Fruit fly (Drosophila melanogaster) whole organism, embryonic: ENCODE results near the gene CG43255.

Experiments used
- Bgb ChIP-seq: fragments of 200-800 bp; sonication (Bioruptor generic); IDR thresholded peaks from 2 replicates; pipeline ENCODE4 v1.3.6; 2022; ENCODE audit warnings: missing biosample characterization, missing genetic modification characterization; ENCODE audit not compliant: partially characterized antibody
- BtbVII ChIP-seq: fragments of 200-800 bp; sonication (Bioruptor generic); optimal IDR thresholded peaks from 3 replicates; lab custom pipeline; 2017; ENCODE audit warnings: missing biosample characterization, mild to moderate bottlenecking, missing genetic modification characterization
- CG13624 ChIP-seq: fragments of 200-800 bp; sonication (Bioruptor generic); optimal IDR thresholded peaks from 2 replicates; lab custom pipeline; 2016; ENCODE audit warnings: missing biosample characterization, missing genetic modification characterization
- CG14050 ChIP-seq: fragments of 200-800 bp; sonication (Bioruptor generic); IDR thresholded peaks from 3 replicates; pipeline ENCODE4 v1.3.6; 2022; ENCODE audit warnings: missing biosample characterization, missing genetic modification characterization
- CG14860 ChIP-seq: fragments of 200-800 bp; sonication (Bioruptor generic); IDR thresholded peaks from 3 replicates; pipeline ENCODE4 v1.3.6; 2022; ENCODE audit warnings: missing biosample characterization, missing genetic modification characterization; ENCODE audit not compliant: partially characterized antibody
- CG14965 ChIP-seq: fragments of 200-800 bp; sonication (Bioruptor generic); optimal IDR thresholded peaks from 2 replicates; lab custom pipeline; 2016; ENCODE audit warnings: missing biosample characterization, missing genetic modification characterization, borderline replicate concordance
- CG1832 ChIP-seq: fragments of 200-800 bp; sonication (Bioruptor generic); optimal IDR thresholded peaks from 2 replicates; lab custom pipeline; 2017; ENCODE audit warnings: missing biosample characterization, mild to moderate bottlenecking, missing genetic modification characterization, inconsistent platforms
- CG2129 ChIP-seq: fragments of 200-800 bp; sonication (Bioruptor generic); IDR thresholded peaks from 2 replicates; pipeline ENCODE4 v1.3.6; 2022; ENCODE audit warnings: missing biosample characterization, missing genetic modification characterization; ENCODE audit not compliant: partially characterized antibody
- CG3065 ChIP-seq: fragments of 200-800 bp; sonication (Bioruptor generic); optimal IDR thresholded peaks from 2 replicates; lab custom pipeline; 2016; ENCODE audit warnings: missing biosample characterization, missing genetic modification characterization
- CG32772 ChIP-seq: fragments of 200-800 bp; sonication (Bioruptor generic); IDR thresholded peaks from 2 replicates; pipeline ENCODE4 v1.3.6; 2022; ENCODE audit warnings: missing biosample characterization, missing genetic modification characterization
- CG3995 ChIP-seq: fragments of 200-800 bp; sonication (Bioruptor generic); optimal IDR thresholded peaks from 3 replicates; lab custom pipeline; 2016; ENCODE audit warnings: missing biosample characterization, missing genetic modification characterization
- CG5953 ChIP-seq: fragments of 200-800 bp; sonication (Bioruptor generic); IDR thresholded peaks from 2 replicates; pipeline ENCODE4 v1.3.6; 2022; ENCODE audit warnings: missing biosample characterization, missing genetic modification characterization
- CG6683 ChIP-seq: fragments of 200-800 bp; sonication (Bioruptor generic); optimal IDR thresholded peaks from 2 replicates; lab custom pipeline; 2017; ENCODE audit warnings: missing biosample characterization, mild to moderate bottlenecking, missing genetic modification characterization, missing genetic modification reagents
- CG7963 ChIP-seq: fragments of 200-800 bp; sonication (Bioruptor generic); IDR thresholded peaks from 3 replicates; pipeline ENCODE4 v1.3.6; 2022; ENCODE audit warnings: missing biosample characterization, missing genetic modification characterization; ENCODE audit not compliant: partially characterized antibody
- CG9797 ChIP-seq: fragments of 200-800 bp; sonication (Bioruptor generic); optimal IDR thresholded peaks from 3 replicates; lab custom pipeline; 2018; ENCODE audit warnings: missing biosample characterization, mild to moderate bottlenecking, missing genetic modification characterization
- CG9876 ChIP-seq: fragments of 200-800 bp; sonication (Bioruptor generic); optimal IDR thresholded peaks from 2 replicates; lab custom pipeline; 2016; ENCODE audit warnings: missing biosample characterization, missing genetic modification characterization
- CG9932 ChIP-seq: fragments of 200-800 bp; sonication (Bioruptor generic); IDR thresholded peaks from 2 replicates; pipeline ENCODE4 v1.3.6; 2022; ENCODE audit warnings: missing biosample characterization, missing genetic modification characterization
- CrebB ChIP-seq: fragments of 200-800 bp; sonication (Bioruptor generic); optimal IDR thresholded peaks from 3 replicates; lab custom pipeline; 2018; ENCODE audit warnings: missing biosample characterization, mild to moderate bottlenecking, missing genetic modification characterization
- Dref ChIP-seq: fragments of 200-800 bp; sonication (Bioruptor generic); IDR thresholded peaks from 2 replicates; pipeline ENCODE4 v1.3.6; 2022; ENCODE audit warnings: missing biosample characterization, missing genetic modification characterization
- Meics ChIP-seq: fragments of 200-800 bp; sonication (Bioruptor generic); optimal IDR thresholded peaks from 2 replicates; lab custom pipeline; 2017; ENCODE audit warnings: missing biosample characterization, mild to moderate bottlenecking, missing genetic modification characterization
- Oli ChIP-seq: fragments of 200-800 bp; sonication (Bioruptor generic); optimal IDR thresholded peaks from 2 replicates; lab custom pipeline; 2018; ENCODE audit warnings: missing biosample characterization, mild to moderate bottlenecking, missing genetic modification characterization, moderate library complexity
- Opbp ChIP-seq: fragments of 200-800 bp; sonication (Bioruptor generic); IDR thresholded peaks from 3 replicates; pipeline ENCODE4 v1.3.6; 2022; ENCODE audit warnings: missing biosample characterization, missing genetic modification characterization; ENCODE audit not compliant: partially characterized antibody
- Scr ChIP-seq: fragments of 200-800 bp; sonication (Bioruptor generic); IDR thresholded peaks from 2 replicates; pipeline ENCODE4 v1.3.6; 2022; ENCODE audit warnings: missing biosample characterization, missing genetic modification characterization; ENCODE audit not compliant: partially characterized antibody
- ara ChIP-seq: fragments of 200-800 bp; sonication (Bioruptor generic); IDR thresholded peaks from 2 replicates; pipeline ENCODE4 v1.3.6; 2022; ENCODE audit warnings: missing biosample characterization, missing genetic modification characterization
- chinmo ChIP-seq: fragments of 200-800 bp; sonication (Bioruptor generic); IDR thresholded peaks from 4 replicates; pipeline ENCODE4 v1.3.6; 2022; ENCODE audit warnings: missing biosample characterization, missing genetic modification characterization; ENCODE audit not compliant: partially characterized antibody
- chn ChIP-seq: fragments of 200-800 bp; sonication (Bioruptor generic); optimal IDR thresholded peaks from 2 replicates; lab custom pipeline; 2016; ENCODE audit warnings: missing biosample characterization, missing genetic modification characterization
- dati ChIP-seq: fragments of 200-800 bp; sonication (Bioruptor generic); IDR thresholded peaks from 2 replicates; pipeline ENCODE4 v1.3.6; 2022; ENCODE audit warnings: missing biosample characterization, missing genetic modification characterization
- dm ChIP-seq: fragments of 200-800 bp; sonication (Bioruptor generic); optimal IDR thresholded peaks from 3 replicates; lab custom pipeline; 2016; ENCODE audit warnings: missing biosample characterization, missing genetic modification characterization
- emc ChIP-seq: fragments of 200-800 bp; sonication (Bioruptor generic); optimal IDR thresholded peaks from 2 replicates; lab custom pipeline; 2016; ENCODE audit warnings: missing biosample characterization, missing genetic modification characterization
- en ChIP-seq: fragments of 200-800 bp; sonication (Bioruptor generic); optimal IDR thresholded peaks from 2 replicates; lab custom pipeline; 2016; ENCODE audit warnings: missing biosample characterization, missing genetic modification characterization
- gsb-n ChIP-seq: fragments of 200-800 bp; sonication (Bioruptor generic); optimal IDR thresholded peaks from 3 replicates; lab custom pipeline; 2018; ENCODE audit warnings: missing biosample characterization, mild to moderate bottlenecking, missing genetic modification characterization
- hbn ChIP-seq: fragments of 200-800 bp; sonication (Bioruptor generic); IDR thresholded peaks from 2 replicates; pipeline ENCODE4 v1.3.6; 2022; ENCODE audit warnings: missing biosample characterization, missing genetic modification characterization; ENCODE audit not compliant: partially characterized antibody
- hkb ChIP-seq, 2 experiments: fragments of 200-800 bp in 1 of 2; fragments of >200 bp in 1 of 2; sonication (Bioruptor generic) in 1 of 2; IDR thresholded peaks in 1 of 2; optimal IDR thresholded peaks in 1 of 2; 2 replicates each; pipeline versions ENCODE4 v1.3.6 to Lab custom; 2017 to 2022; ENCODE audit warnings: missing biosample characterization in 1 of 2, missing genetic modification characterization in 1 of 2
- insv ChIP-seq, 2 experiments: fragments of 200-800 bp; sonication (Bioruptor generic); optimal IDR thresholded peaks; 3 replicates each; lab custom pipeline; 2016 to 2018; ENCODE audit warnings: missing biosample characterization in 2 of 2, missing genetic modification characterization in 2 of 2
- jumu ChIP-seq: fragments of 200-800 bp; sonication (Bioruptor generic); optimal IDR thresholded peaks from 3 replicates; lab custom pipeline; 2016; ENCODE audit warnings: missing biosample characterization, missing genetic modification characterization
- knrl ChIP-seq: fragments of 200-800 bp; sonication (Bioruptor generic); IDR thresholded peaks from 3 replicates; pipeline ENCODE4 v1.3.6; 2022; ENCODE audit warnings: missing biosample characterization, missing genetic modification characterization; ENCODE audit not compliant: partially characterized antibody
- nerfin-2 ChIP-seq: fragments of 200-800 bp; sonication (Bioruptor generic); IDR thresholded peaks from 2 replicates; pipeline ENCODE4 v1.3.6; 2022; ENCODE audit warnings: missing biosample characterization, missing genetic modification characterization; ENCODE audit not compliant: partially characterized antibody
- p53 ChIP-seq: fragments of 200-800 bp; sonication (Bioruptor generic); optimal IDR thresholded peaks from 2 replicates; lab custom pipeline; 2016; ENCODE audit warnings: missing biosample characterization, missing genetic modification characterization
- pita ChIP-seq: fragments of 200-800 bp; sonication (Bioruptor generic); optimal IDR thresholded peaks from 2 replicates; lab custom pipeline; 2017; ENCODE audit warnings: missing biosample characterization, mild to moderate bottlenecking, missing genetic modification characterization
- psq ChIP-seq: fragments of 200-800 bp; sonication (Bioruptor generic); optimal IDR thresholded peaks from 2 replicates; lab custom pipeline; 2017; ENCODE audit warnings: missing biosample characterization, missing genetic modification characterization
- sens ChIP-seq: fragments of 200-800 bp; sonication (Bioruptor generic); peaks from one replicate; lab custom pipeline; 2016; ENCODE audit warnings: missing biosample characterization, missing genetic modification characterization
- tll ChIP-seq, 2 experiments: fragments of 200-800 bp in 1 of 2; fragments of >200 bp in 1 of 2; sonication (Bioruptor generic) in 1 of 2; optimal IDR thresholded peaks; 2 replicates each; lab custom pipeline; 2017 to 2019; ENCODE audit warnings: missing biosample characterization in 2 of 2, missing genetic modification characterization in 2 of 2, mild to moderate bottlenecking in 1 of 2, moderate library complexity in 1 of 2
- unc-4 ChIP-seq: fragments of 200-800 bp; sonication (Bioruptor generic); IDR thresholded peaks from 2 replicates; pipeline ENCODE4 v1.3.6; 2022; ENCODE audit warnings: missing biosample characterization, missing genetic modification characterization; ENCODE audit not compliant: partially characterized antibody
- vnd ChIP-seq: fragments of 200-800 bp; sonication (Bioruptor generic); IDR thresholded peaks from 3 replicates; pipeline ENCODE4 v1.3.6; 2022; ENCODE audit warnings: missing biosample characterization, missing genetic modification characterization; ENCODE audit not compliant: partially characterized antibody

The CG43255 gene

DNA sequence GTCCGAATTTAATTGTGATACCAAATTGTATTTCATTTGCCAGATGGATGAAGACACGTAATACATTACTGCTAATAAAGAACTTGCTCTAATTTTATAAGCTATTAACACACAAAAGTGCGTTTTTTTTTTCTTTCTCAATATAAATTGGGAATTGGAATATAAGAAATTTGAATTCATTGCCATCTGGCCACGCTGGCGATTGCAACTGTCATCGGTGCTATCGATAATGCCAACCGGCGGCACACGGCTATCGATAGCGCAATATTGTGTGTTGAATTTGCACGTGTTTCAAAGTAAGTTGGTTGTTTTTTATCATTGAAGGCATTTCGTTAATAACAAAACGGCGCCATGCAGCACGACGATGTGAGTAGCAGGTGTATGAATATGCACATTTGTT is 22.3 kb upstream of the CG43255 start, which contains the start of gene Rbm13 (continued):
- no peak for TF ChIP-seq jumu (GFP tag; lab: Kevin White, UChicago)
- TF ChIP-seq, all 482 proteins: peak for 51

DNA sequence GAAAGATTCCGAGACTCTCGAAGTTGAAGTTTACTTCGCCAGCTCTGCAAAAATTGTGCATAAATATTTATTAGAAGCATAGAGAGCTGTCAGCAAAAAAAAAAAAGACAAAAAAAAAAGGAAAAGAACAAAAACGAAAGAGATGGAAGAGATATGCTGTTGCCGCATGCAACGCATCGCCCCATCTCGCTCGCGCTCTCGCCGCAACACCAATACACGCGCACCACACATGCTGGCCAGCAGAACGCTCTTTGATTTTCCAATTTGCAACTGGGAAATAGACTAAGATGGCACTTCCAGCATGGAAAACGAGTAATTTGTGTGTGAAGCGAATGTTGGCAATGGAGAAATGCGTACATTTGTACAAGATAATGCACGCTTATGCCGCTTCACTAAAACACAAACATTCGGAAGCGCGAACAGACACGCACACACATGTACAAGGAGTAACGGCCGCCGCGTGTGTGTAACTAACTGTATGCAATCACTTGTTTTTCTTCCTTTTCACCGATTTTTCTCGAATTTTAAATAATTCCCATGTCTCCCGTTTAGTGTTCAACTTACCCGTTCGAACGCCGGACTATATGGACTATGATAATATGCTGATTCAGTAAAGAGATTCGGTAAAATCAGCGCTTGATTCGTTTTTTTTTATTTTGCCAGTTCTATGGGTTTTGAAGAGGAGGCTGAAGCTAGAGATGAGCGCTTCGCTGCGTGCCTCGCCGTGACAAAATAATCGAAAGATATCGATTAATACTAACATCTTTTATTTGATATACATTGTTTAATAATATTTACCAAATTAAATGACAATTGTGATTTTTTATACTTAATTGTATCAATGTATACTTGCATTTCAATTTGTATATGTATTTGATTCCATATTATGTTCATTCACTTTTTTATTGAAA is 18.0 kb upstream of the CG43255 start:
- no peak for TF ChIP-seq psq
- peak; percentile 65 for TF ChIP-seq vnd (GFP tag; lab: Robert Waterston, UW)
- no peak for TF ChIP-seq CG6683 (GFP tag; lab: Kevin White, UChicago)
- peak; percentile 49; the same call in 1 of the 2 replicates for TF ChIP-seq nerfin-2 (GFP tag; lab: Robert Waterston, UW)
- TF ChIP-seq CG32772 (GFP tag; lab: Robert Waterston, UW), result 0 out of 2 replicates have a peak, but pooled peaks have one; percentile 15
- TF ChIP-seq pita (GFP tag; lab: Kevin White, UChicago), result no peak
- TF ChIP-seq insv (GFP tag; optimal IDR thresholded peaks at IDR 0.05; lab: Kevin White, UChicago), result peak in 1 of 2 experiments; percentile 53
- TF ChIP-seq Opbp (GFP tag; lab: Robert Waterston, UW), result peak; percentile 78; the same call in 2 of the 3 replicates
- TF ChIP-seq CG7963 (GFP tag; lab: Robert Waterston, UW), result peak; percentile 44; the same call in 1 of the 3 replicates
- TF ChIP-seq Meics (GFP tag; lab: Kevin White, UChicago), result no peak
- TF ChIP-seq CG5953 (GFP tag; lab: Robert Waterston, UW), result no peak
- peak; percentile 10 for TF ChIP-seq CG9797
- peak; percentile 57; the same call in 1 of the 2 replicates for TF ChIP-seq CG2129 (GFP tag; lab: Robert Waterston, UW)
- TF ChIP-seq CG14860, result peak; percentile 63
- peak; percentile 80 for TF ChIP-seq knrl (GFP tag; lab: Robert Waterston, UW)
- TF ChIP-seq Scr, result peak; percentile 76
- TF ChIP-seq tll (GFP tag; optimal IDR thresholded peaks at IDR 0.05; lab: Kevin White, UChicago), result no peak
- TF ChIP-seq CG3065 (GFP tag; lab: Kevin White, UChicago), result no peak
- no peak for TF ChIP-seq hkb (optimal IDR thresholded peaks at IDR 0.05; lab: Kevin White, UChicago)
- TF ChIP-seq hkb (GFP tag; IDR thresholded peaks at IDR 0.05; lab: Robert Waterston, UW), result no peak
- no peak for TF ChIP-seq Oli (tag; lab: Kevin White, UChicago)
- TF ChIP-seq chinmo, result peak; percentile 84; the same call in 1 of the 4 replicates
- TF ChIP-seq CG9932 (GFP tag; lab: Robert Waterston, UW), result peak; percentile 29; the same call in 1 of the 2 replicates
- TF ChIP-seq CG1832 (GFP tag; lab: Kevin White, UChicago), result peak; percentile 69
- TF ChIP-seq en (GFP tag; lab: Kevin White, UChicago), result no peak
- TF ChIP-seq chn (GFP tag; lab: Kevin White, UChicago), result no peak
- 0 out of 2 replicates have a peak, but pooled peaks have one; percentile 8 for TF ChIP-seq ara (GFP tag; lab: Robert Waterston, UW)
- no peak for TF ChIP-seq BtbVII (GFP tag; lab: Kevin White, UChicago)
- no peak for TF ChIP-seq emc (GFP tag; lab: Kevin White, UChicago)
- TF ChIP-seq CG14965 (GFP tag; lab: Kevin White, UChicago), result no peak
- TF ChIP-seq Bgb (GFP tag; lab: Robert Waterston, UW), result peak; percentile 67
- peak; percentile 22 for TF ChIP-seq sens (GFP tag; lab: Kevin White, UChicago)
- TF ChIP-seq CG14050 (GFP tag; lab: Robert Waterston, UW), result no peak
- TF ChIP-seq CrebB, result no peak
- peak; percentile 73 for TF ChIP-seq dm (GFP tag; lab: Kevin White, UChicago)
- TF ChIP-seq dati, result no peak
- TF ChIP-seq p53, result peak; percentile 94
- TF ChIP-seq unc-4 (GFP tag; lab: Robert Waterston, UW), result peak; percentile 64
- TF ChIP-seq gsb-n (tag; lab: Kevin White, UChicago), result no peak
- TF ChIP-seq CG9876 (GFP tag; lab: Kevin White, UChicago), result no peak
- no peak for TF ChIP-seq CG13624
- peak; percentile 87 for TF ChIP-seq CG3995
- TF ChIP-seq Dref (GFP tag; lab: Robert Waterston, UW), result peak; percentile 67
- peak; percentile 75 for TF ChIP-seq hbn (GFP tag; lab: Robert Waterston, UW)
